Fruit fly (Drosophila melanogaster) whole organism, pupa: ENCODE measurements around the gene ex.

Source experiments
- CG10348 ChIP-seq: fragments of 200-800 bp; sonication (Bioruptor generic); IDR thresholded peaks from 2 replicates; pipeline ENCODE4 v1.3.6; 2022; ENCODE audit warnings: missing biosample characterization, missing genetic modification characterization
- CG15710 ChIP-seq: fragments of 200-800 bp; sonication (Bioruptor generic); optimal IDR thresholded peaks from 2 replicates; lab custom pipeline; 2018; ENCODE audit warnings: missing biosample characterization, mild to moderate bottlenecking, missing genetic modification characterization, moderate library complexity

DNA sequence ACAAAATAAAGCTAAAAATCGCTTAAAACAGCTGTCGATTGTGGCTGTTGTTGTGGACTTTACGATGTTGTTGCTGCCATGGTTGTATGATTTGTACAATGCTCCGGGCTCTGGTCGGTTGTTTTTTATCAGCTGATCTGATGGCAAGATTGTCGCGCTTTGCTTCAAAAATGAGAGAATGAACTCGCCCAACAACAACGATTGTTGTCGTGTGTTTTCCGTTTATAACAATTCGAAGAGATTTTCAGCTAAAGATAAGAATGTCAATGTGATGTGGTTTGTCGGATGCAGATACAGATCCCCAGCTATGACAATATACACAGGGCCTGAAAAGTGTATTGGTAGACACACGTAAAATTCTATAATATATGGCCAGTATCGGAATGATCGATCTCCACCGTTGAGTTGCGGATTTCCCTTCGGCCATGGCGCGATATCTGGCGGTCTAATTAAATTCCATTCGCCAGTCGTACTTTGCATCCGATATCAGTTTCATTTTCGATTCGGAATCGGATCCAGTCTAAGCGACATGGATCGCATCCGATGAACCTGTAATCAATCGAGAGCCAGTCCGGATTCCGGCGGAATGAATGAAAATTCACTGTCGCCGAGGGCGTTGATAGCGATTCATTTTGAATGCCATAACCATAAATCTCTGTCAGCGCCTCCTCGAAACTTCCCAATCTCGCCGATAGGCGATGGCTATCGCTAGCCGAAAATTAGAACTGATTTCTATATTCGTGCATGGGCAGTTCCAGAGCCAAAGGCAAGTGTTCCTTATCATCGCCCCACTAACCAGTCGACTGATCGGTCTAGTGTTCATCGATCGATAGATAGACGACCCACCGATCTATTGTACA, 64.6 kb downstream of the ex start:
- no peak for TF ChIP-seq CG10348 (GFP tag; lab: Robert Waterston, UW)
- TF ChIP-seq CG15710: no peak
